Worm (Caenorhabditis elegans): ENCODE results near the gene D2096.6.
"Not testable (repeated sequence)": the region's sequence is repeated elsewhere in the genome, so short reads cannot be mapped to it uniquely, and the experiment has no call there.

ce11 chrIV:8389139-8389538 is 20.1 kb upstream of the D2096.6 start, which contains the start of gene D2096.10:
- not testable (repeated sequence) for TF ChIP-seq ceh-13 (GFP tag; optimal IDR thresholded peaks at IDR 0.05); ama-1 (optimal IDR thresholded peaks at IDR 0.05)
